Worm (Caenorhabditis elegans): ENCODE measurements around the gene ZK622.5.

- no peak for TF ChIP-seq nhr-77 (tag; optimal IDR thresholded peaks at IDR 0.05)
- no peak for TF ChIP-seq nhr-12 (tag; optimal IDR thresholded peaks at IDR 0.05)
- TF ChIP-seq egl-27 (tag; optimal IDR thresholded peaks at IDR 0.05) = no peak
- TF ChIP-seq elt-3 (tag; optimal IDR thresholded peaks at IDR 0.05) = no peak
- TF ChIP-seq unc-55 (GFP tag; optimal IDR thresholded peaks at IDR 0.05) = no peak
- TF ChIP-seq blmp-1 (tag; optimal IDR thresholded peaks at IDR 0.05; ENCODE audit: insufficient read depth) = no peak
- TF ChIP-seq lin-13 (GFP tag; optimal IDR thresholded peaks at IDR 0.05) = peak; percentile 2
- TF ChIP-seq alr-1 (tag; optimal IDR thresholded peaks at IDR 0.05) = no peak
Measured at ce11 chrII:5334628-5335027, 45.4 kb downstream of the ZK622.5 start.
